Worm (Caenorhabditis elegans) whole organism, L4 larva: ENCODE measurements around the gene C13B4.1.

Source experiments
- ZK546.5 ChIP-seq, 2 experiments: sonication (generic microtip); optimal IDR thresholded peaks; 2 replicates each; lab custom pipeline; 2017; ENCODE audit warnings: missing biosample characterization in 2 of 2, missing genetic modification characterization in 2 of 2
- nhr-28 ChIP-seq: fragments of 150-350 bp; optimal IDR thresholded peaks from 2 replicates; lab custom pipeline; 2014; ENCODE audit warnings: missing biosample characterization, missing genetic modification characterization
- skn-1 ChIP-seq: fragments of 150-350 bp; optimal IDR thresholded peaks from 2 replicates; lab custom pipeline; 2014; ENCODE audit warnings: missing biosample characterization, missing genetic modification characterization
- snpc-4 ChIP-seq: fragments of 150-350 bp; optimal IDR thresholded peaks from 2 replicates; lab custom pipeline; 2014; ENCODE audit warnings: missing biosample characterization, missing genetic modification characterization
- zag-1 ChIP-seq: fragments of 150-350 bp; optimal IDR thresholded peaks from 2 replicates; lab custom pipeline; 2014; ENCODE audit warnings: missing biosample characterization, missing genetic modification characterization
- zip-2 ChIP-seq: fragments of 150-350 bp; optimal IDR thresholded peaks from 2 replicates; lab custom pipeline; 2014; ENCODE audit warnings: missing biosample characterization, missing genetic modification characterization
- ztf-11 ChIP-seq: fragments of 150-350 bp; optimal IDR thresholded peaks from 2 replicates; lab custom pipeline; 2014; ENCODE audit warnings: missing biosample characterization, missing genetic modification characterization

DNA sequence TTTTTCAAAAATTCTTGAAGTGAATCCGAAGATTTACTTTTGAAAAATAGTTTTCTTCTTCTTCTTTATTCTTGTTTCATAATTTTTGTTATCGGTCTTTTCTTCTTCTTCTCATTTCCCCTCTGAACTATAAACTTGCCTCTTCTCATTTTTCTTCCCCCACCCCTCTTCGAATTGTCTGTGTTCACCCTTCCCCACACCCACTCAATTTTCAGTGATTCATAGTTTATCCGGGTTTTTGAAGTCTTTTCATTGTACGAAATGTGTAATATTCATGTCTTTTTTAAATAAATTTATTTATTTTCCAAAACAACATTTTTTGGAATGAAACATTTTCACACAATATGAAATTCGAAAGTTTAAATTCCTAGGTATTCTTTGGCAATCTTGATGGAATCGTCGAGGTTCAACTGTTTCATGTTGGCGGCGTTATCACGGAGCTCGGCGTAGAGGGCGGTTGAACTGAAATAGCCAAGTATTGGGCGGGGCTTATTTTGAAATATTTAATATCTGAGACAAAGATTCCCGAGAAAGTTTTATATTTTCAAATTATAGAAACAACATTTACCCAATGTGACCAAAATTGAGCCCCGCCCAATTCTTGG lies 13.3 kb upstream of the C13B4.1 start:
- TF ChIP-seq ztf-11 (tag; lab: Kevin White, UChicago), result no peak
- no peak for TF ChIP-seq nhr-28 (tag; lab: Kevin White, UChicago)
- TF ChIP-seq zip-2 (tag; lab: Kevin White, UChicago), result no peak
- TF ChIP-seq snpc-4 (tag; lab: Kevin White, UChicago), result no peak
- no peak for TF ChIP-seq skn-1 (tag; lab: Kevin White, UChicago)
- no peak for TF ChIP-seq zag-1 (tag; lab: Kevin White, UChicago)
- no peak for TF ChIP-seq ZK546.5 (tag; optimal IDR thresholded peaks at IDR 0.05; lab: Kevin White, UChicago)
